Worm (Caenorhabditis elegans) whole organism, L4 larva: ENCODE data around the gene Y82E9BL.5.

Experiments
- D1046.2 ChIP-seq: fragments of 200-800 bp; sonication (Bioruptor generic); IDR thresholded peaks from 2 replicates; pipeline ENCODE4 v1.3.6; 2022; ENCODE audit warnings: missing genetic modification characterization, missing compliant biosample characterization
- F10B5.3 ChIP-seq: sonication (generic microtip); optimal IDR thresholded peaks from 2 replicates; lab custom pipeline; 2016; ENCODE audit warnings: mild to moderate bottlenecking, missing genetic modification characterization, missing compliant biosample characterization
- F26F4.8 ChIP-seq: fragments of 200-800 bp; sonication (Bioruptor generic); conservative IDR thresholded peaks from 2 replicates; pipeline ENCODE4 v1.3.6; 2022; ENCODE audit warnings: missing genetic modification characterization, missing compliant biosample characterization
- F49E8.2 ChIP-seq: sonication (generic microtip); optimal IDR thresholded peaks from 2 replicates; lab custom pipeline; 2016; ENCODE audit warnings: missing compliant biosample characterization, mild to moderate bottlenecking, missing genetic modification characterization, borderline replicate concordance
- Y5F2A.4 ChIP-seq: fragments of 200-800 bp; sonication (Bioruptor generic); optimal IDR thresholded peaks from 2 replicates; lab custom pipeline; 2018; ENCODE audit warnings: mild to moderate bottlenecking, missing genetic modification characterization, missing compliant biosample characterization
- Y75B8A.6 ChIP-seq: fragments of 200-800 bp; sonication (Bioruptor generic); IDR thresholded peaks from 2 replicates; pipeline ENCODE4 v1.3.6; 2022; ENCODE audit warnings: missing genetic modification reagents, missing genetic modification characterization, missing compliant biosample characterization
- ZK337.2 ChIP-seq: fragments of 200-800 bp; sonication (Bioruptor generic); IDR thresholded peaks from 2 replicates; pipeline ENCODE4 v1.3.6; 2022; ENCODE audit warnings: missing genetic modification reagents, missing genetic modification characterization, missing compliant biosample characterization
- aha-1 ChIP-seq: fragments of 150-350 bp; peaks from one replicate; lab custom pipeline; 2014; ENCODE audit warnings: missing biosample characterization, missing genetic modification characterization
- ama-1 ChIP-seq: fragments of 150-350 bp; optimal IDR thresholded peaks from 2 replicates; lab custom pipeline; 2014; ENCODE audit warnings: inconsistent platforms, mixed read lengths
- arid-1 ChIP-seq: fragments of 200-800 bp; sonication (Bioruptor generic); conservative IDR thresholded peaks from 2 replicates; pipeline ENCODE4 v1.3.6; 2022; ENCODE audit warnings: missing genetic modification reagents, missing genetic modification characterization, missing compliant biosample characterization
- attf-4 ChIP-seq: sonication (generic microtip); optimal IDR thresholded peaks from 3 replicates; lab custom pipeline; 2017; ENCODE audit warnings: missing biosample characterization, missing genetic modification characterization
- ceh-32 ChIP-seq: sonication (generic microtip); optimal IDR thresholded peaks from 2 replicates; lab custom pipeline; 2016; ENCODE audit warnings: mild to moderate bottlenecking, missing genetic modification characterization, missing compliant biosample characterization; ENCODE audit not compliant: poor library complexity
- cey-2 ChIP-seq: sonication (generic microtip); optimal IDR thresholded peaks from 3 replicates; lab custom pipeline; 2017; ENCODE audit warnings: missing genetic modification characterization, mild to moderate bottlenecking, missing compliant biosample characterization, antibody characterized with exemption, borderline replicate concordance; ENCODE audit not compliant: insufficient read depth
- daf-12 ChIP-seq: fragments of 150-350 bp; optimal IDR thresholded peaks from 2 replicates; lab custom pipeline; 2014; ENCODE audit warnings: missing biosample characterization, missing genetic modification reagents, missing genetic modification characterization
- daf-16 ChIP-seq, 3 experiments: sonication (generic microtip); optimal IDR thresholded peaks; 2 replicates each; lab custom pipeline; 2016 to 2017; ENCODE audit warnings: missing genetic modification characterization in 3 of 3, missing genetic modification reagents in 3 of 3, mild to moderate bottlenecking in 2 of 3, missing compliant biosample characterization in 2 of 3, missing biosample characterization in 1 of 3, moderate library complexity in 1 of 3
- daf-19 ChIP-seq: fragments of 200-800 bp; sonication (Bioruptor generic); conservative IDR thresholded peaks from 2 replicates; pipeline ENCODE4 v1.3.6; 2022; ENCODE audit warnings: missing genetic modification characterization, missing compliant biosample characterization
- fkh-10 ChIP-seq: fragments of 150-350 bp; optimal IDR thresholded peaks from 2 replicates; lab custom pipeline; 2014; ENCODE audit warnings: missing biosample characterization, missing genetic modification reagents, missing genetic modification characterization
- hif-1 ChIP-seq, 2 experiments: sonication (generic microtip); optimal IDR thresholded peaks; 2 replicates each; lab custom pipeline; 2016 to 2017; ENCODE audit warnings: missing compliant biosample characterization in 2 of 2, missing genetic modification characterization in 2 of 2, missing genetic modification reagents in 2 of 2, missing genotype in 2 of 2, mild to moderate bottlenecking in 1 of 2
- hlh-11 ChIP-seq: fragments of 200-800 bp; sonication (Bioruptor generic); optimal IDR thresholded peaks from 2 replicates; lab custom pipeline; 2018; ENCODE audit warnings: mild to moderate bottlenecking, missing genetic modification characterization, missing compliant biosample characterization
- hlh-30 ChIP-seq: sonication (generic microtip); optimal IDR thresholded peaks from 2 replicates; lab custom pipeline; 2017; ENCODE audit warnings: antibody characterized with exemption, mild to moderate bottlenecking, missing genetic modification characterization, missing compliant biosample characterization; ENCODE audit not compliant: insufficient read depth
- lin-1 ChIP-seq: fragments of 200-800 bp; sonication (Bioruptor generic); IDR thresholded peaks from 2 replicates; pipeline ENCODE4 v1.3.6; 2022; ENCODE audit warnings: missing genetic modification reagents, missing genetic modification characterization, missing compliant biosample characterization
- lin-15B ChIP-seq: fragments of 150-350 bp; sonication (generic microtip); optimal IDR thresholded peaks from 3 replicates; lab custom pipeline; 2014; ENCODE audit warnings: missing biosample characterization, missing genetic modification characterization
- lir-3 ChIP-seq: sonication (generic microtip); optimal IDR thresholded peaks from 2 replicates; lab custom pipeline; 2016; ENCODE audit warnings: mild to moderate bottlenecking, missing genetic modification characterization, missing compliant biosample characterization
- lsy-2 ChIP-seq, 2 experiments: fragments of 150-350 bp in 1 of 2; sonication (generic microtip) in 1 of 2; optimal IDR thresholded peaks; 2 replicates each; lab custom pipeline; 2014 to 2017; ENCODE audit warnings: missing biosample characterization in 2 of 2, missing genetic modification characterization in 2 of 2
- madf-5 ChIP-seq, 2 experiments: fragments of 200-800 bp; sonication (Bioruptor generic); IDR thresholded peaks; 2 replicates each; pipeline ENCODE4 v1.3.6; 2022; ENCODE audit warnings: missing compliant biosample characterization in 2 of 2, missing genetic modification characterization in 2 of 2
- mdl-1 ChIP-seq, 2 experiments: fragments of 150-350 bp in 1 of 2; sonication (generic microtip) in 1 of 2; optimal IDR thresholded peaks; 2 replicates each; lab custom pipeline; 2014 to 2017; ENCODE audit warnings: missing biosample characterization in 2 of 2, missing genetic modification characterization in 2 of 2
- mxl-3 ChIP-seq: fragments of 200-800 bp; sonication (Bioruptor generic); optimal IDR thresholded peaks from 2 replicates; lab custom pipeline; 2018; ENCODE audit warnings: mild to moderate bottlenecking, missing genetic modification characterization, missing compliant biosample characterization
- nhr-237 ChIP-seq: sonication (generic microtip); optimal IDR thresholded peaks from 2 replicates; lab custom pipeline; 2017; ENCODE audit warnings: missing biosample characterization, missing genetic modification characterization
- nhr-28 ChIP-seq: fragments of 150-350 bp; optimal IDR thresholded peaks from 2 replicates; lab custom pipeline; 2014; ENCODE audit warnings: missing biosample characterization, missing genetic modification characterization
- nhr-41 ChIP-seq: fragments of 200-800 bp; sonication (Bioruptor generic); IDR thresholded peaks from 2 replicates; pipeline ENCODE4 v1.3.6; 2022; ENCODE audit warnings: missing genetic modification reagents, missing genetic modification characterization, missing compliant biosample characterization
- nhr-42 ChIP-seq: fragments of 200-800 bp; sonication (Bioruptor generic); IDR thresholded peaks from 2 replicates; pipeline ENCODE4 v1.3.6; 2022; ENCODE audit warnings: missing genetic modification characterization, missing compliant biosample characterization
- nhr-76 ChIP-seq: fragments of 150-350 bp; optimal IDR thresholded peaks from 2 replicates; lab custom pipeline; 2014; ENCODE audit warnings: missing biosample characterization, missing genetic modification characterization
- nhr-77 ChIP-seq: fragments of 150-350 bp; optimal IDR thresholded peaks from 2 replicates; lab custom pipeline; 2014; ENCODE audit warnings: missing biosample characterization, missing genetic modification characterization
- php-3 ChIP-seq: fragments of 200-800 bp; sonication (Bioruptor generic); IDR thresholded peaks from 2 replicates; pipeline ENCODE4 v1.3.6; 2022; ENCODE audit warnings: missing genetic modification reagents, missing genetic modification characterization, missing compliant biosample characterization
- pqm-1 ChIP-seq: sonication (generic microtip); optimal IDR thresholded peaks from 2 replicates; lab custom pipeline; 2017; ENCODE audit warnings: missing biosample characterization, missing genetic modification characterization
- saeg-2 ChIP-seq: fragments of 200-800 bp; sonication (Bioruptor generic); IDR thresholded peaks from 2 replicates; pipeline ENCODE4 v1.3.6; 2022; ENCODE audit warnings: missing genetic modification reagents, missing genetic modification characterization, missing compliant biosample characterization
- spr-1 ChIP-seq: sonication (generic microtip); optimal IDR thresholded peaks from 2 replicates; lab custom pipeline; 2016; ENCODE audit warnings: mild to moderate bottlenecking, missing genetic modification characterization, missing compliant biosample characterization
- unc-130 ChIP-seq: sonication (generic microtip); optimal IDR thresholded peaks from 2 replicates; lab custom pipeline; 2016; ENCODE audit warnings: missing genetic modification reagents, missing genetic modification characterization, missing compliant biosample characterization
- unc-62 ChIP-seq, 3 experiments: fragments of 150-350 bp in 1 of 3; sonication (generic microtip); optimal IDR thresholded peaks in 2 of 3; peaks in 1 of 3; 1 replicate in 1 of 3; 2 replicates in 2 of 3; lab custom pipeline; 2014 to 2017; ENCODE audit warnings: missing biosample characterization in 3 of 3, missing genetic modification characterization in 3 of 3, missing genetic modification reagents in 3 of 3, missing genotype in 1 of 3
- zip-11 ChIP-seq: fragments of 200-800 bp; sonication (Bioruptor generic); IDR thresholded peaks from 2 replicates; pipeline ENCODE4 v1.3.6; 2022; ENCODE audit warnings: missing genetic modification characterization, missing compliant biosample characterization

Y82E9BL.5 gene

DNA sequence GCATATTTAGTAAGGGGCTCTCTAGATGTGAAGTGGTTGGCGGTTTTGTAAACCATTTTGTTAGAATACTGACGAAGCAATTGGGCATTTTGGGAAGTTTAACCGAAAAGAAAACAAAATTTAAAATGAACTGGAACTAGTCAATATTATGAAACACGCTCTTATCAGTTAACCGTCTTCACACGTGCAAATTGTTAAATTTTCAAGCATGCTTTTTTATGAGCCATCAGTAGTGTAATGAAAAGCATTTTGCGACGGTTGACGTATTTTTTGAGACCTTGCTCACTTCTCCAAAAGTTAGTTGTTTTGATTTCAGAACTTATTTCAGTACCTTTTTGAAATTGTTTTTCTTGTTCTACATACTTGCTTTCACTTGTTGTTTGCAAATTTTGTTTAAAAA is 1.9 kb upstream of the Y82E9BL.5 start, which contains the start of gene fbxa-25:
Gene fbxa-25 (minus strand): TSS at position 138 of the 400 bp plus-strand sequence.
- TF ChIP-seq daf-19 = no peak
- TF ChIP-seq nhr-42 = no peak
- no peak for TF ChIP-seq unc-130
- TF ChIP-seq mdl-1 (tag; optimal IDR thresholded peaks at IDR 0.05; lab: Kevin White, UChicago) = peak in 1 of 2 experiments; percentile 31
- no peak for TF ChIP-seq ama-1 (lab: Kevin White, UChicago)
- TF ChIP-seq Y5F2A.4 = no peak
- no peak for TF ChIP-seq nhr-237 (tag; lab: Kevin White, UChicago)
- TF ChIP-seq nhr-41 (GFP tag; lab: Robert Waterston, UW) = no peak
- no peak for TF ChIP-seq fkh-10 (GFP tag; lab: Kevin White, UChicago)
- 0 out of 2 replicates have a peak, but pooled peaks have one; percentile 48 for TF ChIP-seq php-3
- no peak for TF ChIP-seq arid-1
- TF ChIP-seq Y75B8A.6 (GFP tag; lab: Robert Waterston, UW) = no peak
- no peak for TF ChIP-seq saeg-2 (GFP tag; lab: Robert Waterston, UW)
- TF ChIP-seq madf-5 (GFP tag; IDR thresholded peaks at IDR 0.05; lab: Robert Waterston, UW) = no peak
- TF ChIP-seq nhr-77 (tag; lab: Kevin White, UChicago) = no peak
- TF ChIP-seq nhr-28 = peak; percentile 34
- no peak for TF ChIP-seq F10B5.3 (tag; lab: Kevin White, UChicago)
- no peak for TF ChIP-seq lin-15B (tag; lab: Kevin White, UChicago)
- TF ChIP-seq lin-1 (GFP tag; lab: Robert Waterston, UW) = no peak
- TF ChIP-seq hlh-30 (tag; lab: Kevin White, UChicago) = no peak
- peak; percentile 30 for TF ChIP-seq mxl-3 (GFP tag; lab: Kevin White, UChicago)
- TF ChIP-seq ceh-32 (tag; lab: Kevin White, UChicago) = no peak
- TF ChIP-seq lir-3 (tag; lab: Kevin White, UChicago) = no peak
- TF ChIP-seq hif-1 (tag; optimal IDR thresholded peaks at IDR 0.05; lab: Kevin White, UChicago) = peak in 1 of 2 experiments; percentile 20
- TF ChIP-seq nhr-76 (tag; lab: Kevin White, UChicago) = no peak
- TF ChIP-seq attf-4 (tag; lab: Kevin White, UChicago) = no peak
- TF ChIP-seq cey-2 = no peak
- TF ChIP-seq D1046.2 (GFP tag; lab: Robert Waterston, UW) = no peak
- no peak for TF ChIP-seq ZK337.2 (GFP tag; lab: Robert Waterston, UW)
- no peak for TF ChIP-seq daf-16 (GFP tag; optimal IDR thresholded peaks at IDR 0.05; lab: Kevin White, UChicago)
- TF ChIP-seq daf-16 (tag; optimal IDR thresholded peaks at IDR 0.05; lab: Kevin White, UChicago) = peak; percentile 29
- no peak for TF ChIP-seq zip-11 (GFP tag; lab: Robert Waterston, UW)
- TF ChIP-seq lsy-2 (tag; optimal IDR thresholded peaks at IDR 0.05; lab: Kevin White, UChicago) = no peak
- TF ChIP-seq pqm-1 (tag; lab: Kevin White, UChicago) = peak; percentile 64
- no peak for TF ChIP-seq F26F4.8
- no peak for TF ChIP-seq daf-12 (tag; lab: Kevin White, UChicago)

DNA sequence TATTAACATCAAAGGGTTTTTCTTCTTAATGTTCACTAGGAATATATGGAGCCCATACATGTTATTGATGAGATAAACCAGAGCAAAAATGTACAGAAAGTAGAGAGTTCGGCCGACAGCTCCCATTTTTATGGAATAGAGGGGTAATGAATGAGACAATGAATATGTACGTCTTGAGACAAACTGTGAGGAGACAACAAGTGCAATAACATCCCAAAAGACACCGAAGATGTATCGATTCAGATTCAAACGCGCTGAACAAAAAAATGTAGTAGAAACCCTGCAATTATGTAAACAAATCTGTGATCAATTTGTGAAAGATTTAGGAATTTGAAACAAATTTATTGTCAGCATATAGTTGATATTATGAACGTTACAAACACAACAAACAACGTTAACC is 436 bp downstream of the Y82E9BL.5 start:
- TF ChIP-seq ZK337.2 (GFP tag; lab: Robert Waterston, UW) (no peak), hlh-11 (no peak), unc-62 (GFP tag; optimal IDR thresholded peaks at IDR 0.05 in 1 of 2; lab: Kevin White, UChicago) (peak in 1 of 2 experiments; percentile 58), unc-62 (tag; optimal IDR thresholded peaks at IDR 0.05; lab: Kevin White, UChicago) (no peak), spr-1 (tag; lab: Kevin White, UChicago) (no peak), hif-1 (tag; optimal IDR thresholded peaks at IDR 0.05; lab: Kevin White, UChicago) (no peak), F49E8.2 (tag; lab: Kevin White, UChicago) (no peak), aha-1 (tag; lab: Kevin White, UChicago) (peak; percentile 92)
